Fruit fly (Drosophila melanogaster) whole organism, embryonic: ENCODE data around the gene CG10959.

Experiments used
- Abd-B ChIP-seq: fragments of 200-800 bp; sonication (Bioruptor generic); optimal IDR thresholded peaks from 2 replicates; lab custom pipeline; 2018; ENCODE audit warnings: missing biosample characterization, mild to moderate bottlenecking, missing genetic modification characterization, moderate library complexity
- CG10654 ChIP-seq: fragments of 200-800 bp; sonication (Bioruptor generic); optimal IDR thresholded peaks from 2 replicates; lab custom pipeline; 2016; ENCODE audit warnings: missing biosample characterization, missing genetic modification characterization
- CG11504 ChIP-seq: fragments of 200-800 bp; sonication (Bioruptor generic); optimal IDR thresholded peaks from 3 replicates; lab custom pipeline; 2019; ENCODE audit warnings: missing biosample characterization, mild to moderate bottlenecking, missing genetic modification characterization, moderate library complexity
- CG1233 ChIP-seq: fragments of 200-800 bp; sonication (Bioruptor generic); optimal IDR thresholded peaks from 4 replicates; lab custom pipeline; 2018; ENCODE audit warnings: missing biosample characterization, mild to moderate bottlenecking, missing genetic modification characterization
- CG14710 ChIP-seq: fragments of 200-800 bp; sonication (Bioruptor generic); optimal IDR thresholded peaks from 3 replicates; lab custom pipeline; 2019; ENCODE audit warnings: missing biosample characterization, mild to moderate bottlenecking, missing genetic modification characterization, moderate library complexity
- CG1602 ChIP-seq: fragments of 200-800 bp; sonication (Bioruptor generic); optimal IDR thresholded peaks from 3 replicates; lab custom pipeline; 2016; ENCODE audit warnings: missing biosample characterization, missing genetic modification characterization
- CG2712 ChIP-seq: fragments of 200-800 bp; optimal IDR thresholded peaks from 3 replicates; lab custom pipeline; 2019; ENCODE audit warnings: missing biosample characterization, mild to moderate bottlenecking, missing genetic modification characterization, moderate library complexity
- CG2875 ChIP-seq: fragments of 200-800 bp; sonication (Bioruptor generic); optimal IDR thresholded peaks from 2 replicates; lab custom pipeline; 2017; ENCODE audit warnings: missing biosample characterization, mild to moderate bottlenecking, missing genetic modification characterization, missing genetic modification reagents
- CG30403 ChIP-seq: fragments of 200-800 bp; sonication (Bioruptor generic); optimal IDR thresholded peaks from 3 replicates; lab custom pipeline; 2016; ENCODE audit warnings: missing biosample characterization, missing genetic modification characterization
- CG30431 ChIP-seq: fragments of 200-800 bp; sonication (Bioruptor generic); optimal IDR thresholded peaks from 2 replicates; lab custom pipeline; 2017; ENCODE audit warnings: missing biosample characterization, missing genetic modification characterization
- CG4617 ChIP-seq: fragments of 200-800 bp; sonication (Bioruptor generic); optimal IDR thresholded peaks from 3 replicates; lab custom pipeline; 2016; ENCODE audit warnings: missing biosample characterization, missing genetic modification characterization, borderline replicate concordance
- CG6689 ChIP-seq: fragments of 200-800 bp; sonication (Bioruptor generic); IDR thresholded peaks from 2 replicates; pipeline ENCODE4 v1.3.6; 2022; ENCODE audit warnings: missing biosample characterization, missing genetic modification characterization
- CG6854 ChIP-seq: fragments of 200-800 bp; sonication (Bioruptor generic); optimal IDR thresholded peaks from 3 replicates; lab custom pipeline; 2017; ENCODE audit warnings: missing biosample characterization, mild to moderate bottlenecking, missing genetic modification characterization
- CG7745 ChIP-seq: fragments of 200-800 bp; sonication (Bioruptor generic); optimal IDR thresholded peaks from 2 replicates; lab custom pipeline; 2018; ENCODE audit warnings: missing biosample characterization, mild to moderate bottlenecking, missing genetic modification characterization, moderate library complexity
- CG7963 ChIP-seq: fragments of 200-800 bp; sonication (Bioruptor generic); IDR thresholded peaks from 3 replicates; pipeline ENCODE4 v1.3.6; 2022; ENCODE audit warnings: missing biosample characterization, missing genetic modification characterization; ENCODE audit not compliant: partially characterized antibody
- CG9437 ChIP-seq: fragments of 200-800 bp; sonication (Bioruptor generic); optimal IDR thresholded peaks from 2 replicates; lab custom pipeline; 2018; ENCODE audit warnings: missing biosample characterization, mild to moderate bottlenecking, missing genetic modification characterization
- CkIIα-i1 ChIP-seq: fragments of 200-800 bp; sonication (Bioruptor generic); IDR thresholded peaks from 2 replicates; pipeline ENCODE4 v1.3.6; 2022; ENCODE audit warnings: missing biosample characterization, missing genetic modification characterization
- D ChIP-seq, 2 experiments: fragments of 200-800 bp in 1 of 2; fragments of >200 bp in 1 of 2; sonication (Bioruptor generic) in 1 of 2; optimal IDR thresholded peaks; 2 replicates in 1 of 2; 3 replicates in 1 of 2; lab custom pipeline; 2017; ENCODE audit warnings: mild to moderate bottlenecking in 1 of 2, missing biosample characterization in 1 of 2, missing genetic modification characterization in 1 of 2, missing genetic modification reagents in 1 of 2
- D19A ChIP-seq: fragments of 200-800 bp; optimal IDR thresholded peaks from 3 replicates; lab custom pipeline; 2019; ENCODE audit warnings: missing biosample characterization, mild to moderate bottlenecking, missing genetic modification characterization, moderate library complexity
- Dp ChIP-seq: fragments of 200-800 bp; sonication (Bioruptor generic); optimal IDR thresholded peaks from 2 replicates; lab custom pipeline; 2018; ENCODE audit warnings: missing biosample characterization, mild to moderate bottlenecking, missing genetic modification characterization, moderate library complexity
- Drgx ChIP-seq: fragments of 200-800 bp; sonication (Bioruptor generic); IDR thresholded peaks from 2 replicates; pipeline ENCODE4 v1.3.6; 2022; ENCODE audit warnings: missing biosample characterization, missing genetic modification characterization
- HHEX ChIP-seq: fragments of 200-800 bp; sonication (Bioruptor generic); optimal IDR thresholded peaks from 3 replicates; lab custom pipeline; 2017; ENCODE audit warnings: missing biosample characterization, mild to moderate bottlenecking, missing genetic modification characterization, missing genetic modification reagents
- Hr51 ChIP-seq, 2 experiments: fragments of 200-800 bp; sonication (Bioruptor generic); optimal IDR thresholded peaks; 2 replicates in 1 of 2; 3 replicates in 1 of 2; lab custom pipeline; 2016 to 2018; ENCODE audit warnings: missing biosample characterization in 2 of 2, missing genetic modification characterization in 2 of 2, mild to moderate bottlenecking in 1 of 2, moderate library complexity in 1 of 2
- Hr78 ChIP-seq, 2 experiments: fragments of 200-800 bp in 1 of 2; fragments of >200 bp in 1 of 2; sonication (Bioruptor generic) in 1 of 2; optimal IDR thresholded peaks; 2 replicates each; lab custom pipeline; 2017 to 2019; ENCODE audit warnings: missing biosample characterization in 2 of 2, missing genetic modification characterization in 2 of 2, mild to moderate bottlenecking in 1 of 2, moderate library complexity in 1 of 2
- Max ChIP-seq: fragments of 200-800 bp; sonication (Bioruptor generic); optimal IDR thresholded peaks from 2 replicates; lab custom pipeline; 2016; ENCODE audit warnings: missing biosample characterization, mild to moderate bottlenecking, missing genetic modification characterization
- Med ChIP-seq: fragments of 200-800 bp; sonication (Bioruptor generic); peaks from one replicate; lab custom pipeline; 2016; ENCODE audit warnings: missing biosample characterization, missing genetic modification characterization, mild to moderate bottlenecking, inconsistent platforms, moderate library complexity
- NC2α ChIP-seq: fragments of 200-800 bp; sonication (Bioruptor generic); optimal IDR thresholded peaks from 2 replicates; lab custom pipeline; 2016; ENCODE audit warnings: missing biosample characterization, missing genetic modification characterization
- Nf-YC ChIP-seq: fragments of 200-800 bp; optimal IDR thresholded peaks from 3 replicates; lab custom pipeline; 2019; ENCODE audit warnings: missing biosample characterization, mild to moderate bottlenecking, missing genetic modification characterization, moderate library complexity
- Oli ChIP-seq: fragments of 200-800 bp; sonication (Bioruptor generic); optimal IDR thresholded peaks from 2 replicates; lab custom pipeline; 2018; ENCODE audit warnings: missing biosample characterization, mild to moderate bottlenecking, missing genetic modification characterization, moderate library complexity
- Sox100B ChIP-seq: fragments of 200-800 bp; sonication (Bioruptor generic); optimal IDR thresholded peaks from 3 replicates; lab custom pipeline; 2018; ENCODE audit warnings: missing biosample characterization, mild to moderate bottlenecking, missing genetic modification characterization
- Ssrp ChIP-seq: fragments of 200-800 bp; sonication (Bioruptor generic); optimal IDR thresholded peaks from 2 replicates; lab custom pipeline; 2018; ENCODE audit warnings: missing biosample characterization, mild to moderate bottlenecking, missing genetic modification characterization, moderate library complexity
- Taf1 ChIP-seq: fragments of 200-800 bp; sonication (Bioruptor generic); IDR thresholded peaks from 2 replicates; pipeline ENCODE4 v1.3.6; 2022; ENCODE audit warnings: missing biosample characterization, missing genetic modification characterization
- Vsx1 ChIP-seq: fragments of 200-800 bp; sonication (Bioruptor generic); optimal IDR thresholded peaks from 2 replicates; lab custom pipeline; 2017; ENCODE audit warnings: missing biosample characterization, mild to moderate bottlenecking, missing genetic modification characterization, missing genetic modification reagents
- ash1 ChIP-seq: fragments of 200-800 bp; sonication (Bioruptor generic); optimal IDR thresholded peaks from 2 replicates; lab custom pipeline; 2018; ENCODE audit warnings: missing biosample characterization, mild to moderate bottlenecking, missing genetic modification characterization
- cg ChIP-seq: fragments of 200-800 bp; sonication (Bioruptor generic); optimal IDR thresholded peaks from 3 replicates; lab custom pipeline; 2019; ENCODE audit warnings: missing biosample characterization, mild to moderate bottlenecking, missing genetic modification characterization, moderate library complexity
- croc ChIP-seq: fragments of 200-800 bp; sonication (Bioruptor generic); conservative IDR thresholded peaks from 3 replicates; pipeline ENCODE4 v1.3.6; 2022; ENCODE audit warnings: missing biosample characterization, missing genetic modification characterization
- dimm ChIP-seq: fragments of 200-800 bp; sonication (Bioruptor generic); IDR thresholded peaks from 2 replicates; pipeline ENCODE4 v1.3.6; 2022; ENCODE audit warnings: missing biosample characterization, missing genetic modification characterization
- disco-r ChIP-seq: fragments of 200-800 bp; sonication (Bioruptor generic); optimal IDR thresholded peaks from 2 replicates; lab custom pipeline; 2016; ENCODE audit warnings: missing biosample characterization, missing genetic modification characterization
- fu2 ChIP-seq: fragments of 200-800 bp; sonication (Bioruptor generic); optimal IDR thresholded peaks from 2 replicates; lab custom pipeline; 2016; ENCODE audit warnings: missing biosample characterization, missing genetic modification characterization
- gro ChIP-seq: fragments of 200-800 bp; sonication (Bioruptor generic); optimal IDR thresholded peaks from 2 replicates; lab custom pipeline; 2016; ENCODE audit warnings: missing biosample characterization, missing genetic modification characterization
- kah ChIP-seq: fragments of 200-800 bp; sonication (Bioruptor generic); optimal IDR thresholded peaks from 2 replicates; lab custom pipeline; 2018; ENCODE audit warnings: missing biosample characterization, mild to moderate bottlenecking, missing genetic modification characterization
- klu ChIP-seq: fragments of 200-800 bp; sonication (Bioruptor generic); IDR thresholded peaks from 2 replicates; pipeline ENCODE4 v1.3.6; 2022; ENCODE audit warnings: missing biosample characterization, missing genetic modification characterization
- nmo ChIP-seq: fragments of 200-800 bp; sonication (Bioruptor generic); optimal IDR thresholded peaks from 2 replicates; lab custom pipeline; 2018; ENCODE audit warnings: missing biosample characterization, mild to moderate bottlenecking, missing genetic modification characterization, moderate library complexity
- psq ChIP-seq: fragments of 200-800 bp; sonication (Bioruptor generic); optimal IDR thresholded peaks from 2 replicates; lab custom pipeline; 2017; ENCODE audit warnings: missing biosample characterization, missing genetic modification characterization
- row ChIP-seq: fragments of 200-800 bp; sonication (Bioruptor generic); IDR thresholded peaks from 3 replicates; pipeline ENCODE4 v1.3.6; 2022; ENCODE audit warnings: missing biosample characterization, missing genetic modification characterization
- shn ChIP-seq: fragments of 200-800 bp; sonication (Bioruptor generic); optimal IDR thresholded peaks from 3 replicates; lab custom pipeline; 2016; ENCODE audit warnings: missing biosample characterization, missing genetic modification characterization
- sqz ChIP-seq: fragments of 200-800 bp; sonication (Bioruptor generic); optimal IDR thresholded peaks from 3 replicates; lab custom pipeline; 2018; ENCODE audit warnings: missing biosample characterization, mild to moderate bottlenecking, missing genetic modification characterization
- ttk ChIP-seq: fragments of 200-800 bp; sonication (Bioruptor generic); IDR thresholded peaks from 2 replicates; pipeline ENCODE4 v2.1.2; 2022; ENCODE audit warnings: missing biosample characterization, missing genetic modification characterization
- tup ChIP-seq: fragments of 200-800 bp; sonication (Bioruptor generic); optimal IDR thresholded peaks from 2 replicates; lab custom pipeline; 2016; ENCODE audit warnings: missing biosample characterization, mild to moderate bottlenecking, missing genetic modification characterization, moderate library complexity
- unpg ChIP-seq: fragments of 200-800 bp; sonication (Bioruptor generic); optimal IDR thresholded peaks from 3 replicates; lab custom pipeline; 2018; ENCODE audit warnings: missing biosample characterization, mild to moderate bottlenecking, missing genetic modification characterization, moderate library complexity

CG10959 gene

DNA sequence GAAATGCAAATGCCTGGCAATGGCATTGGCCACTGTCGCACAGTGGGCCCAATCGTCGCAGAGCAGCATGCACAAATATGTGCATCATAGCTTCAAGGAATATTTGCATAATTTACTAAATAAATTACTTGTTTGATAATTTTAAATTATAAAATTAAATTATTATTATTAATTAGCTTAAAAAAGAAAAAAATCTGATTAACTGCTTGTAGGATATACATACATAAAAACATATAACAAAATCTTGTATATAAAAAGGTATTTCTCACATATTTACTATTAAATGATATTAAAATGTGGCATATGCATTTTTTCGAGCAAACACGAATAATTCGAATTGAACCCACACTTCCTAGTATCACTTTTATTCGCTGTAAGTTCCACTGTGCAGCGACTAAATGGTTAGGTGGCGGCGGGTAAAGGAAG is 23.3 kb upstream of the CG10959 start (continued):
- TF ChIP-seq CkIIα-i1 (GFP tag; lab: Robert Waterston, UW) (no peak), ttk (GFP tag; lab: Robert Waterston, UW) (peak; percentile 56; the same call in 1 of the 2 replicates), croc (GFP tag; lab: Robert Waterston, UW) (peak; percentile 38; the same call in 2 of the 3 replicates), cg (GFP tag; lab: Kevin White, UChicago) (no peak), klu (GFP tag; lab: Robert Waterston, UW) (no peak), sqz (peak; percentile 12), CG14710 (tag; lab: Kevin White, UChicago) (peak; percentile 55), CG1233 (GFP tag; lab: Kevin White, UChicago) (peak; percentile 10), Dp (GFP tag; lab: Kevin White, UChicago) (no peak), D19A (peak; percentile 60), Vsx1 (GFP tag; lab: Kevin White, UChicago) (peak; percentile 36), tup (GFP tag; lab: Kevin White, UChicago) (no peak), CG9437 (GFP tag; lab: Kevin White, UChicago) (peak; percentile 64), disco-r (GFP tag; lab: Kevin White, UChicago) (no peak), Max (GFP tag; lab: Kevin White, UChicago) (peak; percentile 8), dimm (GFP tag; lab: Robert Waterston, UW) (peak; percentile 39; the same call in 1 of the 2 replicates), CG30431 (peak; percentile 28), Ssrp (tag; lab: Kevin White, UChicago) (peak; percentile 74), CG30403 (GFP tag; lab: Kevin White, UChicago) (peak; percentile 48), Abd-B (peak; percentile 62), Oli (tag; lab: Kevin White, UChicago) (peak; percentile 74), psq (GFP tag; lab: Kevin White, UChicago) (no peak), Hr78 (GFP tag; optimal IDR thresholded peaks at IDR 0.05; lab: Kevin White, UChicago) (no peak), D (optimal IDR thresholded peaks at IDR 0.05; lab: Kevin White, UChicago) (no peak), D (GFP tag; optimal IDR thresholded peaks at IDR 0.05; lab: Kevin White, UChicago) (peak; percentile 49), row (GFP tag; lab: Robert Waterston, UW) (peak; percentile 39; the same call in 2 of the 3 replicates), kah (GFP tag; lab: Kevin White, UChicago) (peak; percentile 30), NC2α (no peak), CG10654 (peak; percentile 33), CG7963 (GFP tag; lab: Robert Waterston, UW) (no peak), Nf-YC (tag; lab: Kevin White, UChicago) (peak; percentile 48), HHEX (GFP tag; lab: Kevin White, UChicago) (peak; percentile 26), Sox100B (GFP tag; lab: Kevin White, UChicago) (peak; percentile 83), nmo (GFP tag; lab: Kevin White, UChicago) (peak; percentile 81), CG2875 (GFP tag; lab: Kevin White, UChicago) (peak; percentile 41), CG6689 (GFP tag; lab: Robert Waterston, UW) (peak; percentile 60), Drgx (GFP tag; lab: Robert Waterston, UW) (peak; percentile 55), Hr51 (GFP tag; optimal IDR thresholded peaks at IDR 0.05; lab: Kevin White, UChicago) (peak in 1 of 2 experiments; percentile 71), CG11504 (peak; percentile 82)

DNA sequence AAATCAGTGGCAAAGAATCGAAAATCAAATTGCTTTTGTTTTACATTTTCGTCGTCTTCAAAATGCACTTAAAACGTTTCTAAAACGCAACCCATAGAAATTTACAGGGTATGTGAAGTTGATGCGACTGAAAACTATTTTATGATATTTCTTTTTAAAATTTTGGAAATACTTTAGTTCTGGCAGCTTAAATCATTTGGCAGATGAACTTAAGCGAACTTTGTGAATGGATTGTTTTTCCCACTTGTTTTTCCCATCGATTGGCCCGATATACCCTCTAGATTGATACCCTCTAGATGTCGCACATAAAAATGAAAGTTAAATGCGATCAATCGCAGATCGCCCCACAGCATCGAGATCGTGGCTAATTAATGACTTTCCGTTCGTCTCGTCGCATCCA is 22.4 kb upstream of the CG10959 start:
- TF ChIP-seq CG7745 (tag; lab: Kevin White, UChicago): no peak
- peak; percentile 21 for TF ChIP-seq shn
- TF ChIP-seq ash1: no peak
- no peak for TF ChIP-seq CG4617 (GFP tag; lab: Kevin White, UChicago)
- TF ChIP-seq dimm (GFP tag; lab: Robert Waterston, UW): peak; percentile 41; the same call in 1 of the 2 replicates
- no peak for TF ChIP-seq fu2 (GFP tag; lab: Kevin White, UChicago)
- peak; percentile 80 for TF ChIP-seq CG2712 (tag; lab: Kevin White, UChicago)
- no peak for TF ChIP-seq CG6854
- peak; percentile 30 for TF ChIP-seq CG10654
- peak; percentile 73 for TF ChIP-seq unpg (GFP tag; lab: Kevin White, UChicago)
- TF ChIP-seq gro: no peak
- TF ChIP-seq CG1602: peak; percentile 50
- peak; percentile 84 for TF ChIP-seq Med (GFP tag; lab: Kevin White, UChicago)
- no peak for TF ChIP-seq Taf1 (GFP tag; lab: Robert Waterston, UW)
